Worm (Caenorhabditis elegans): ENCODE data around the gene ttll-12.

The ttll-12 gene

ce11 chrII:9315692-9316091 is 23.1 kb upstream of the ttll-12 start:
- TF ChIP-seq alr-1 (tag; optimal IDR thresholded peaks at IDR 0.05) (no peak), C34F6.9 (tag; optimal IDR thresholded peaks at IDR 0.05) (peak; percentile 37), lsy-2 (tag; optimal IDR thresholded peaks at IDR 0.05) (no peak), lin-13 (GFP tag; optimal IDR thresholded peaks at IDR 0.05) (no peak), nhr-23 (tag; optimal IDR thresholded peaks at IDR 0.05) (no peak), nhr-129 (tag; optimal IDR thresholded peaks at IDR 0.05) (peak; percentile 33), elt-3 (tag; optimal IDR thresholded peaks at IDR 0.05) (no peak), mbf-1 (tag; optimal IDR thresholded peaks at IDR 0.05) (no peak)

- TF ChIP-seq nhr-129 (tag; optimal IDR thresholded peaks at IDR 0.05) (peak; percentile 2), blmp-1 (tag; optimal IDR thresholded peaks at IDR 0.05; ENCODE audit: insufficient read depth) (no peak)
Measured at ce11 chrII:9316801-9317200, 22.0 kb upstream of the ttll-12 start.

- TF ChIP-seq skn-1 (tag; optimal IDR thresholded peaks at IDR 0.05) = no peak
- TF ChIP-seq ZK546.5 (tag; optimal IDR thresholded peaks at IDR 0.05) = no peak
- TF ChIP-seq nhr-21 (tag; optimal IDR thresholded peaks at IDR 0.05) = no peak
- peak; percentile 47 for TF ChIP-seq fos-1 (tag; optimal IDR thresholded peaks at IDR 0.05)
- no peak for TF ChIP-seq sma-3 (GFP tag; optimal IDR thresholded peaks at IDR 0.05)
- TF ChIP-seq unc-55 (GFP tag; optimal IDR thresholded peaks at IDR 0.05) = peak; percentile 20
- peak; percentile 27 for TF ChIP-seq gmeb-1 (tag; optimal IDR thresholded peaks at IDR 0.05)
- no peak for TF ChIP-seq unc-62 (GFP tag; optimal IDR thresholded peaks at IDR 0.05)
- no peak for TF ChIP-seq F13H6.1 (tag; optimal IDR thresholded peaks at IDR 0.05)
- TF ChIP-seq sem-4 (tag; optimal IDR thresholded peaks at IDR 0.05) = no peak
- no peak for TF ChIP-seq nhr-6 (tag; optimal IDR thresholded peaks at IDR 0.05)
- TF ChIP-seq C34F6.9 (tag; optimal IDR thresholded peaks at IDR 0.05) = peak; percentile 41
Measured at ce11 chrII:9319058-9319915, 19.5 kb upstream of the ttll-12 start, which contains the start of the genes csa-1 and wdfy-2. TSS of gene csa-1 (minus strand) at chrII:9319726. TSS of gene wdfy-2 (plus strand) at chrII:9319865.

- TF ChIP-seq lin-13 (GFP tag; optimal IDR thresholded peaks at IDR 0.05) (peak; percentile 23), aly-2 (tag; optimal IDR thresholded peaks at IDR 0.05) (no peak), lsy-2 (tag; optimal IDR thresholded peaks at IDR 0.05) (peak in 1 of 2 experiments; percentile 62), unc-55 (GFP tag; optimal IDR thresholded peaks at IDR 0.05) (peak; percentile 69), mab-5 (tag; optimal IDR thresholded peaks at IDR 0.05) (no peak), unc-62 (GFP tag; optimal IDR thresholded peaks at IDR 0.05) (no peak), C34F6.9 (tag; optimal IDR thresholded peaks at IDR 0.05) (peak; percentile 72), fos-1 (tag; optimal IDR thresholded peaks at IDR 0.05) (peak; percentile 20), crh-2 (tag; optimal IDR thresholded peaks at IDR 0.05) (peak; percentile 20)
Measured at ce11 chrII:9322870-9323349, 15.9 kb upstream of the ttll-12 start, which contains the start of gene rab-39. TSS of gene rab-39 (minus strand) at chrII:9322920.

- TF ChIP-seq elt-1 (tag; optimal IDR thresholded peaks at IDR 0.05) = no peak
- no peak for TF ChIP-seq blmp-1 (tag; optimal IDR thresholded peaks at IDR 0.05; ENCODE audit: insufficient read depth)
- TF ChIP-seq F13H6.1 (tag; optimal IDR thresholded peaks at IDR 0.05) = no peak
- no peak for TF ChIP-seq ceh-16 (tag; optimal IDR thresholded peaks at IDR 0.05)
- no peak for TF ChIP-seq sma-3 (GFP tag; optimal IDR thresholded peaks at IDR 0.05)
- TF ChIP-seq alr-1 (tag; optimal IDR thresholded peaks at IDR 0.05) = no peak
- TF ChIP-seq C34F6.9 (tag; optimal IDR thresholded peaks at IDR 0.05) = no peak
Measured at ce11 chrII:9323660-9324059, 15.1 kb upstream of the ttll-12 start, which contains the start of gene egli-1. TSS of gene egli-1 (plus strand) at chrII:9323960.

ce11 chrII:9324824-9325351 is 13.9 kb upstream of the ttll-12 start, which contains the start of gene eat-3:
TSS of gene eat-3 (plus strand) at chrII:9324874.
- peak; percentile 86 for TF ChIP-seq unc-55 (GFP tag; optimal IDR thresholded peaks at IDR 0.05)
- TF ChIP-seq sem-4 (tag; optimal IDR thresholded peaks at IDR 0.05) = peak; percentile 10
- TF ChIP-seq zag-1 (tag; optimal IDR thresholded peaks at IDR 0.05) = peak; percentile 51
- no peak for TF ChIP-seq egl-27 (tag; optimal IDR thresholded peaks at IDR 0.05)
- TF ChIP-seq nhr-6 (tag; optimal IDR thresholded peaks at IDR 0.05) = no peak
- TF ChIP-seq skn-1 (tag; optimal IDR thresholded peaks at IDR 0.05) = no peak
- no peak for TF ChIP-seq Y55F3AM.14 (GFP tag; optimal IDR thresholded peaks at IDR 0.05)
- no peak for TF ChIP-seq mab-5 (tag; optimal IDR thresholded peaks at IDR 0.05)
- no peak for TF ChIP-seq nhr-25 (tag; optimal IDR thresholded peaks at IDR 0.05)
- TF ChIP-seq fos-1 (tag; optimal IDR thresholded peaks at IDR 0.05) = peak; percentile 84
- TF ChIP-seq C34F6.9 (tag; optimal IDR thresholded peaks at IDR 0.05) = peak; percentile 46
- no peak for TF ChIP-seq alr-1 (tag; optimal IDR thresholded peaks at IDR 0.05)
- TF ChIP-seq sma-9 (GFP tag; optimal IDR thresholded peaks at IDR 0.05) = peak; percentile 72
- no peak for TF ChIP-seq sma-9 (tag; optimal IDR thresholded peaks at IDR 0.05)
- TF ChIP-seq lsy-2 (tag; optimal IDR thresholded peaks at IDR 0.05) = peak in 1 of 2 experiments; percentile 45
- TF ChIP-seq nhr-21 (tag; optimal IDR thresholded peaks at IDR 0.05) = no peak
- peak; percentile 29 for TF ChIP-seq nhr-129 (tag; optimal IDR thresholded peaks at IDR 0.05)
- TF ChIP-seq mdl-1 (tag; optimal IDR thresholded peaks at IDR 0.05) = peak in 1 of 2 experiments; percentile 19
- TF ChIP-seq gmeb-1 (tag; optimal IDR thresholded peaks at IDR 0.05) = no peak
- peak; percentile 12 for TF ChIP-seq crh-2 (tag; optimal IDR thresholded peaks at IDR 0.05)
- TF ChIP-seq R02D3.7 (tag; optimal IDR thresholded peaks at IDR 0.05) = no peak
- TF ChIP-seq ztf-1 (GFP tag; conservative IDR thresholded peaks at IDR 0.05) = no peak
- TF ChIP-seq elt-3 (tag; optimal IDR thresholded peaks at IDR 0.05) = no peak
